Fruit fly (Drosophila melanogaster): ENCODE results near the gene CG11037.

Gene CG11037

DNA sequence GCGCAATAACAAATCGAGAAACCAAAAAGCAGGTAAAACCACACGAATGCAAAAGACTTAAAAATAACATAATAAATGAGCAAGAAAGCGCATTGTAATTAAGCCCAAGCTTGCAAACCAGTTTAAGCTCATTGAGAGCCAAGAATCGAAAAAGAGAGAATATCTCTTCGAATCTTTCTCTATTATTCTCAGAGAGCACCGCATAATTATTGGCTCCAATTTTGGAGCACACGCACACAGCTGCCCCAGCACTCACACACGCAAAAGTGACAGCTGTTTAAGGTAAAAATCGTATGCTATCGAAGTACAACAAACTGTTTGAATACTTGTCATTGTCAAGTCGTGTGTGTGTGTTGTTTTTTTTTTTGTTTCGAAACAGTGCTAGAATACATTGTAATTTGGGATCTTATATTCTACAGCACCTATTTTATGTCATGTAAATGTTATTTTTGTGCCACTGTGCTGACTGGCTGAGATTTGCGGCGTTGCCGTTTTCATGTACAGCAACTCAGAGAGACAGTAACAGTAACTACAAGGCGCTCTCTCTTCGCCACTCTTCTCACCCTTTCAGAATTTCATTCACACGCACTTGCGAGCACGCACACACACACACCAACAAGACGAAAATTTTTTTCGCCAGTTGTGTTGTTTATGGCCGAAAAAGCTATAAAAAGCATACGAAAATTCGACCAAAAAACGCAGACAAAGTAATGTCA lies 48.4 kb upstream of the CG11037 start (continued):
- peak; percentile 7 for TF ChIP-seq D19A (tag; optimal IDR thresholded peaks at IDR 0.05)
- peak; percentile 63 for TF ChIP-seq sisA (GFP tag; IDR thresholded peaks at IDR 0.05)
- TF ChIP-seq Aef1 (GFP tag; IDR thresholded peaks at IDR 0.05) = peak; percentile 55
- peak; percentile 60 for TF ChIP-seq CG17328 (GFP tag; IDR thresholded peaks at IDR 0.05)
- no peak for TF ChIP-seq luna (GFP tag; optimal IDR thresholded peaks at IDR 0.05)
- TF ChIP-seq CG3847 (GFP tag; IDR thresholded peaks at IDR 0.05) = no peak; the same call in 1 of the 2 replicates
- no peak for TF ChIP-seq z (GFP tag; IDR thresholded peaks at IDR 0.05)
- TF ChIP-seq Usf (GFP tag; optimal IDR thresholded peaks at IDR 0.05) = no peak
- TF ChIP-seq prd (optimal IDR thresholded peaks at IDR 0.05) = no peak
- peak; percentile 73; the same call in 2 of the 3 replicates for TF ChIP-seq prd (GFP tag; IDR thresholded peaks at IDR 0.05)
- no peak for TF ChIP-seq CG8290 (GFP tag; optimal IDR thresholded peaks at IDR 0.05)
- peak in 1 of 2 experiments; percentile 15 for TF ChIP-seq CG8290 (tag; optimal IDR thresholded peaks at IDR 0.05)
- no peak for TF ChIP-seq CG11247 (GFP tag; IDR thresholded peaks at IDR 0.05)
- TF ChIP-seq mam (GFP tag; optimal IDR thresholded peaks at IDR 0.05) = peak; percentile 60
- TF ChIP-seq ems (GFP tag; optimal IDR thresholded peaks at IDR 0.05) = peak; percentile 30
- peak; percentile 17 for TF ChIP-seq yki (optimal IDR thresholded peaks at IDR 0.05)
- TF ChIP-seq CG4707 (GFP tag; optimal IDR thresholded peaks at IDR 0.05) = peak; percentile 97
- peak; percentile 15 for TF ChIP-seq slp2 (GFP tag; optimal IDR thresholded peaks at IDR 0.05)
- TF ChIP-seq CG10565 (GFP tag; optimal IDR thresholded peaks at IDR 0.05) = no peak
- TF ChIP-seq MTF-1 (GFP tag; optimal IDR thresholded peaks at IDR 0.05; ENCODE audit: borderline replicate concordance) = no peak
- no peak for TF ChIP-seq CG17802 (tag; optimal IDR thresholded peaks at IDR 0.05)
- no peak for TF ChIP-seq HmgD (GFP tag; optimal IDR thresholded peaks at IDR 0.05)
- TF ChIP-seq CG8359 (GFP tag; optimal IDR thresholded peaks at IDR 0.05; ENCODE audit: borderline replicate concordance) = no peak
- TF ChIP-seq zfh1 (GFP tag; IDR thresholded peaks at IDR 0.05) = peak; percentile 80
- TF ChIP-seq CG31441 (GFP tag; IDR thresholded peaks at IDR 0.05) = no peak; the same call in 1 of the 2 replicates
- TF ChIP-seq crp (GFP tag; optimal IDR thresholded peaks at IDR 0.05) = peak in 1 of 2 experiments; percentile 69
- no peak for TF ChIP-seq CG8089 (GFP tag; optimal IDR thresholded peaks at IDR 0.05)
- no peak for TF ChIP-seq Abd-B (GFP tag; optimal IDR thresholded peaks at IDR 0.05)
- peak; percentile 5 for TF ChIP-seq pum (GFP tag; optimal IDR thresholded peaks at IDR 0.05)
- TF ChIP-seq bab2 (GFP tag; optimal IDR thresholded peaks at IDR 0.05) = peak; percentile 20
- TF ChIP-seq CG3163 (GFP tag; optimal IDR thresholded peaks at IDR 0.05) = peak; percentile 55
- TF ChIP-seq Bdp1 (GFP tag; optimal IDR thresholded peaks at IDR 0.05) = peak; percentile 13
- TF ChIP-seq B-H2 (GFP tag; optimal IDR thresholded peaks at IDR 0.05) = no peak
- peak; percentile 9 for TF ChIP-seq CG6765 (GFP tag; optimal IDR thresholded peaks at IDR 0.05)
- TF ChIP-seq Atf3 (GFP tag; optimal IDR thresholded peaks at IDR 0.05) = no peak
- TF ChIP-seq CG2129 (GFP tag; IDR thresholded peaks at IDR 0.05; ENCODE audit: partially characterized antibody) = no peak
- peak; percentile 17 for TF ChIP-seq CG1603 (tag; optimal IDR thresholded peaks at IDR 0.05)
- peak; percentile 26 for TF ChIP-seq CG1233 (GFP tag; optimal IDR thresholded peaks at IDR 0.05)
- no peak for TF ChIP-seq Elba2 (GFP tag; optimal IDR thresholded peaks at IDR 0.05)
- no peak for TF ChIP-seq Hey (tag; optimal IDR thresholded peaks at IDR 0.05)
- TF ChIP-seq NK7.1 (GFP tag; optimal IDR thresholded peaks at IDR 0.05) = peak; percentile 34
- peak; percentile 32 for TF ChIP-seq CG13894 (tag; optimal IDR thresholded peaks at IDR 0.05)
- TF ChIP-seq CG3065 (GFP tag; optimal IDR thresholded peaks at IDR 0.05) = no peak
- TF ChIP-seq CG10147 (GFP tag; optimal IDR thresholded peaks at IDR 0.05) = no peak
- peak; percentile 21 for TF ChIP-seq CG12942 (GFP tag; optimal IDR thresholded peaks at IDR 0.05)
- TF ChIP-seq fd64A (GFP tag; optimal IDR thresholded peaks at IDR 0.05) = peak; percentile 22
- TF ChIP-seq lov (optimal IDR thresholded peaks at IDR 0.05) = no peak
- TF ChIP-seq lov (GFP tag; IDR thresholded peaks at IDR 0.05) = 0 out of 3 replicates have a peak, but pooled peaks have one; percentile 55
- peak; percentile 4 for TF ChIP-seq Dad (GFP tag; optimal IDR thresholded peaks at IDR 0.05)
- peak; percentile 72 for TF ChIP-seq CG32532 (GFP tag; IDR thresholded peaks at IDR 0.05)
- TF ChIP-seq CG13287 (GFP tag; IDR thresholded peaks at IDR 0.05; ENCODE audit: partially characterized antibody) = peak; percentile 16; the same call in 1 of the 2 replicates
